Worm (Caenorhabditis elegans) whole organism, L1 larva: ENCODE results near the gene srv-13.

ENCODE experiments used
- C04F5.9 ChIP-seq: sonication (generic microtip); optimal IDR thresholded peaks from 2 replicates; lab custom pipeline; 2016; ENCODE audit warnings: missing genetic modification characterization, missing compliant biosample characterization
- C34B4.2 ChIP-seq: sonication (generic microtip); optimal IDR thresholded peaks from 2 replicates; lab custom pipeline; 2017; ENCODE audit warnings: mild to moderate bottlenecking, missing genetic modification characterization, missing compliant biosample characterization
- F16B12.6 ChIP-seq: fragments of 150-350 bp; optimal IDR thresholded peaks from 2 replicates; lab custom pipeline; 2014; ENCODE audit warnings: missing biosample characterization, missing genetic modification characterization
- Y116A8C.19 ChIP-seq: sonication (generic microtip); optimal IDR thresholded peaks from 2 replicates; lab custom pipeline; 2016; ENCODE audit warnings: missing compliant biosample characterization, missing genetic modification characterization, borderline replicate concordance
- aha-1 ChIP-seq: fragments of 150-350 bp; optimal IDR thresholded peaks from 2 replicates; lab custom pipeline; 2014; ENCODE audit warnings: missing biosample characterization, missing genetic modification characterization
- alr-1 ChIP-seq: fragments of 200-800 bp; sonication (Bioruptor generic); optimal IDR thresholded peaks from 2 replicates; lab custom pipeline; 2018; ENCODE audit warnings: borderline replicate concordance, mild to moderate bottlenecking, missing genetic modification characterization, missing compliant biosample characterization
- aly-2 ChIP-seq: fragments of 150-350 bp; optimal IDR thresholded peaks from 2 replicates; lab custom pipeline; 2014; ENCODE audit warnings: missing biosample characterization, missing genetic modification characterization
- ama-1 ChIP-seq: fragments of 150-350 bp; optimal IDR thresholded peaks from 2 replicates; lab custom pipeline; 2014
- ceh-63 ChIP-seq: fragments of 200-800 bp; sonication (Bioruptor generic); optimal IDR thresholded peaks from 2 replicates; lab custom pipeline; 2018; ENCODE audit warnings: mild to moderate bottlenecking, missing genetic modification characterization, missing compliant biosample characterization
- ceh-82 ChIP-seq, 3 experiments: fragments of 150-350 bp in 1 of 3; sonication (generic microtip) in 2 of 3; optimal IDR thresholded peaks; 2 replicates each; lab custom pipeline; 2014 to 2017; ENCODE audit warnings: missing biosample characterization in 3 of 3, missing genetic modification characterization in 3 of 3
- ceh-88 ChIP-seq: fragments of 200-800 bp; sonication (Bioruptor generic); IDR thresholded peaks from 2 replicates; pipeline ENCODE4 v1.3.6; 2022; ENCODE audit warnings: missing genetic modification characterization, missing compliant biosample characterization
- dpl-1 ChIP-seq, 3 experiments: fragments of 150-350 bp in 2 of 3; sonication (generic microtip) in 1 of 3; optimal IDR thresholded peaks; 2 replicates each; lab custom pipeline; 2014 to 2017; ENCODE audit warnings: missing biosample characterization in 3 of 3, missing genetic modification characterization in 3 of 3, missing genetic modification reagents in 3 of 3
- efl-1 ChIP-seq, 4 experiments: fragments of 150-350 bp; optimal IDR thresholded peaks in 3 of 4; peaks in 1 of 4; 1 replicate in 1 of 4; 2 replicates in 3 of 4; lab custom pipeline; 2014; ENCODE audit warnings: missing biosample characterization in 2 of 4, missing genetic modification characterization in 2 of 4, missing genetic modification reagents in 2 of 4
- efl-3 ChIP-seq: fragments of 200-800 bp; sonication (Bioruptor generic); optimal IDR thresholded peaks from 2 replicates; lab custom pipeline; 2018; ENCODE audit warnings: mild to moderate bottlenecking, missing genetic modification characterization, missing compliant biosample characterization
- egl-27 ChIP-seq, 2 experiments: fragments of 150-350 bp in 1 of 2; sonication (generic microtip); optimal IDR thresholded peaks; 3 replicates each; lab custom pipeline; 2017 to 2018; ENCODE audit warnings: missing biosample characterization in 2 of 2, missing genetic modification characterization in 2 of 2, missing genetic modification reagents in 2 of 2
- elt-3 ChIP-seq, 6 experiments: fragments of 150-350 bp in 1 of 6; sonication (generic microtip); optimal IDR thresholded peaks; 2 replicates each; lab custom pipeline; 2017 to 2018; ENCODE audit warnings: missing biosample characterization in 6 of 6, missing genetic modification characterization in 6 of 6, inconsistent platforms in 1 of 6
- ets-5 ChIP-seq: fragments of 200-800 bp; sonication (Bioruptor generic); IDR thresholded peaks from 2 replicates; pipeline ENCODE4 v1.3.6; 2022; ENCODE audit warnings: missing genetic modification characterization, missing compliant biosample characterization
- fkh-10 ChIP-seq: sonication (generic microtip); optimal IDR thresholded peaks from 2 replicates; lab custom pipeline; 2017; ENCODE audit warnings: missing biosample characterization, missing genetic modification reagents, missing genetic modification characterization
- fkh-8 ChIP-seq: sonication (generic microtip); optimal IDR thresholded peaks from 2 replicates; lab custom pipeline; 2016; ENCODE audit warnings: mild to moderate bottlenecking, missing genetic modification characterization, missing compliant biosample characterization
- fos-1 ChIP-seq: fragments of 150-350 bp; optimal IDR thresholded peaks from 2 replicates; lab custom pipeline; 2014; ENCODE audit warnings: missing biosample characterization, missing genetic modification characterization
- hpl-2 ChIP-seq: fragments of 150-350 bp; optimal IDR thresholded peaks from 2 replicates; lab custom pipeline; 2014; ENCODE audit warnings: missing biosample characterization, missing genetic modification reagents, missing genetic modification characterization
- irx-1 ChIP-seq: sonication (generic microtip); optimal IDR thresholded peaks from 2 replicates; lab custom pipeline; 2016; ENCODE audit warnings: missing genetic modification characterization, missing compliant biosample characterization
- isw-1 ChIP-seq: fragments of 200-800 bp; sonication (Bioruptor generic); IDR thresholded peaks from 2 replicates; pipeline ENCODE4 v1.3.6; 2022; ENCODE audit warnings: missing genetic modification characterization, missing compliant biosample characterization
- jun-1 ChIP-seq: fragments of 150-350 bp; optimal IDR thresholded peaks from 2 replicates; lab custom pipeline; 2014; ENCODE audit warnings: missing biosample characterization, missing genetic modification reagents, missing genetic modification characterization
- lin-13 ChIP-seq: fragments of 150-350 bp; optimal IDR thresholded peaks from 2 replicates; lab custom pipeline; 2014; ENCODE audit warnings: missing biosample characterization, missing genetic modification reagents, missing genetic modification characterization
- lir-3 ChIP-seq: sonication (generic microtip); optimal IDR thresholded peaks from 2 replicates; lab custom pipeline; 2016; ENCODE audit warnings: mild to moderate bottlenecking, missing genetic modification characterization, moderate library complexity, missing compliant biosample characterization; ENCODE audit not compliant: poor library complexity
- mab-9 ChIP-seq: fragments of 200-800 bp; sonication (Bioruptor generic); IDR thresholded peaks from 2 replicates; pipeline ENCODE4 v1.3.6; 2022; ENCODE audit warnings: missing genetic modification reagents, missing genetic modification characterization, missing compliant biosample characterization
- mef-2 ChIP-seq: fragments of 150-350 bp; optimal IDR thresholded peaks from 2 replicates; lab custom pipeline; 2014; ENCODE audit warnings: missing biosample characterization, missing genetic modification characterization
- mep-1 ChIP-seq: fragments of 150-350 bp; optimal IDR thresholded peaks from 2 replicates; lab custom pipeline; 2014; ENCODE audit warnings: missing biosample characterization, missing genetic modification characterization
- nhr-11 ChIP-seq: fragments of 150-350 bp; optimal IDR thresholded peaks from 2 replicates; lab custom pipeline; 2014; ENCODE audit warnings: missing biosample characterization, missing genetic modification characterization
- nhr-12 ChIP-seq: sonication (generic microtip); optimal IDR thresholded peaks from 2 replicates; lab custom pipeline; 2017; ENCODE audit warnings: missing biosample characterization, missing genetic modification characterization
- nhr-20 ChIP-seq: sonication (generic microtip); optimal IDR thresholded peaks from 2 replicates; lab custom pipeline; 2016; ENCODE audit warnings: mild to moderate bottlenecking, missing genetic modification characterization, missing compliant biosample characterization
- nhr-237 ChIP-seq: fragments of 150-350 bp; optimal IDR thresholded peaks from 2 replicates; lab custom pipeline; 2014; ENCODE audit warnings: missing biosample characterization, missing genetic modification characterization
- nhr-28 ChIP-seq: fragments of 150-350 bp; optimal IDR thresholded peaks from 2 replicates; lab custom pipeline; 2014; ENCODE audit warnings: missing biosample characterization, missing genetic modification characterization
- nhr-47 ChIP-seq: sonication (generic microtip); optimal IDR thresholded peaks from 2 replicates; lab custom pipeline; 2016; ENCODE audit warnings: mild to moderate bottlenecking, missing genetic modification characterization, moderate library complexity, missing compliant biosample characterization
- nhr-71 ChIP-seq: sonication (generic microtip); optimal IDR thresholded peaks from 2 replicates; lab custom pipeline; 2016; ENCODE audit warnings: mild to moderate bottlenecking, missing genetic modification characterization, moderate library complexity, missing compliant biosample characterization
- nhr-90 ChIP-seq: sonication (generic microtip); optimal IDR thresholded peaks from 2 replicates; lab custom pipeline; 2016; ENCODE audit warnings: mild to moderate bottlenecking, missing genetic modification characterization, missing compliant biosample characterization; ENCODE audit not compliant: poor library complexity
- pag-3 ChIP-seq: sonication (generic microtip); optimal IDR thresholded peaks from 2 replicates; lab custom pipeline; 2017; ENCODE audit warnings: missing genetic modification characterization, mild to moderate bottlenecking, missing compliant biosample characterization, antibody characterized with exemption, borderline replicate concordance; ENCODE audit not compliant: insufficient read depth
- pax-3 ChIP-seq: fragments of 200-800 bp; sonication (Bioruptor generic); optimal IDR thresholded peaks from 2 replicates; lab custom pipeline; 2018; ENCODE audit warnings: mild to moderate bottlenecking, missing genetic modification characterization, moderate library complexity, missing compliant biosample characterization
- pqm-1 ChIP-seq: sonication (generic microtip); optimal IDR thresholded peaks from 3 replicates; lab custom pipeline; 2017; ENCODE audit warnings: missing biosample characterization, missing genetic modification characterization
- rnt-1 ChIP-seq: sonication (generic microtip); optimal IDR thresholded peaks from 2 replicates; lab custom pipeline; 2016; ENCODE audit warnings: mild to moderate bottlenecking, missing genetic modification characterization, moderate library complexity, missing compliant biosample characterization
- skn-1 ChIP-seq: fragments of 150-350 bp; optimal IDR thresholded peaks from 2 replicates; lab custom pipeline; 2014; ENCODE audit warnings: missing biosample characterization, missing genetic modification characterization
- snpc-4 ChIP-seq: fragments of 150-350 bp; optimal IDR thresholded peaks from 2 replicates; lab custom pipeline; 2014; ENCODE audit warnings: missing biosample characterization, missing genetic modification characterization
- sox-4 ChIP-seq: sonication (generic microtip); optimal IDR thresholded peaks from 2 replicates; lab custom pipeline; 2016; ENCODE audit warnings: missing genetic modification characterization, missing compliant biosample characterization
- sup-37 ChIP-seq: fragments of 200-800 bp; sonication (Bioruptor generic); optimal IDR thresholded peaks from 2 replicates; lab custom pipeline; 2018; ENCODE audit warnings: mild to moderate bottlenecking, missing genetic modification characterization, missing compliant biosample characterization
- tlp-1 ChIP-seq: fragments of 150-350 bp; optimal IDR thresholded peaks from 2 replicates; lab custom pipeline; 2014; ENCODE audit warnings: missing biosample characterization, missing genetic modification characterization
- unc-62 ChIP-seq: fragments of 150-350 bp; optimal IDR thresholded peaks from 2 replicates; lab custom pipeline; 2014; ENCODE audit warnings: missing biosample characterization, missing genetic modification reagents, missing genetic modification characterization
- unc-98 ChIP-seq: fragments of 200-800 bp; sonication (Bioruptor generic); IDR thresholded peaks from 2 replicates; pipeline ENCODE4 v1.3.6; 2022; ENCODE audit warnings: missing genetic modification characterization, missing compliant biosample characterization
- zip-4 ChIP-seq: fragments of 200-800 bp; sonication (Bioruptor generic); optimal IDR thresholded peaks from 2 replicates; lab custom pipeline; 2018; ENCODE audit warnings: mild to moderate bottlenecking, missing genetic modification characterization, moderate library complexity, missing compliant biosample characterization
- ztf-11 ChIP-seq, 2 experiments: sonication (generic microtip); optimal IDR thresholded peaks; 2 replicates each; lab custom pipeline; 2016 to 2017; ENCODE audit warnings: missing genetic modification characterization in 2 of 2, missing biosample characterization in 1 of 2, missing compliant biosample characterization in 1 of 2

The srv-13 gene

DNA sequence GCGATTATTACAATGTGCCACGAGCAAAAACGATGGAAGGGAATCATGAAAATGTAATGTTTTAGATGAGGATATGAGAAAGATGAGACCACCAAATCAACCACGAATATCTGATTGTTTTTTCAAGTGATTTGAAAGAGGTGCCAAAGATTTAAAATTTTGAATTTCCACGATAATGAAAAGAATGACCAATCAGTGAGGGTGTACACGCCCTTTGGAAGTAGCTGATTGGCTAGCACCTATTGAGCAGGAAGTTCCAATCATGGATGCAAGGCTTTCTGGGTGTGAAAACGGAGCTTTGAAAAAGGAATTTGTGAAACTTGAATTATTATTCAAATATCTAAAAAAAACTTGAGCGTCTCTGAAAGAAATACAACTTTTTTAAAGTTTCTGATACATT is 13.4 kb upstream of the srv-13 start:
- no peak for TF ChIP-seq mab-9 (GFP tag; lab: Robert Waterston, UW)
- TF ChIP-seq sox-4 (tag; lab: Kevin White, UChicago) = no peak
- TF ChIP-seq mef-2 (tag; lab: Kevin White, UChicago) = no peak
- no peak for TF ChIP-seq fkh-8 (tag; lab: Kevin White, UChicago)
- TF ChIP-seq rnt-1 (tag; lab: Kevin White, UChicago) = no peak
- TF ChIP-seq lir-3 (tag; lab: Kevin White, UChicago) = no peak
- no peak for TF ChIP-seq sup-37 (GFP tag; lab: Kevin White, UChicago)
- no peak for TF ChIP-seq lin-13
- no peak for TF ChIP-seq ceh-88 (GFP tag; lab: Robert Waterston, UW)
- no peak for TF ChIP-seq unc-62 (GFP tag; lab: Kevin White, UChicago)
- TF ChIP-seq irx-1 = no peak
- TF ChIP-seq nhr-11 (tag; lab: Kevin White, UChicago) = no peak
- no peak for TF ChIP-seq nhr-237 (tag; lab: Kevin White, UChicago)

ce11 chrIV:6393329-6393728 is 11.6 kb upstream of the srv-13 start:
- no peak for TF ChIP-seq C34B4.2 (tag; lab: Kevin White, UChicago)
- no peak for TF ChIP-seq egl-27 (tag; optimal IDR thresholded peaks at IDR 0.05; lab: Kevin White, UChicago)
- no peak for TF ChIP-seq jun-1 (tag; lab: Kevin White, UChicago)
- TF ChIP-seq nhr-20 (tag; lab: Kevin White, UChicago) = peak; percentile 42
- no peak for TF ChIP-seq elt-3 (tag; optimal IDR thresholded peaks at IDR 0.05; lab: Kevin White, UChicago)
- no peak for TF ChIP-seq snpc-4 (tag; lab: Kevin White, UChicago)
- TF ChIP-seq ceh-88 (GFP tag; lab: Robert Waterston, UW) = no peak
- TF ChIP-seq skn-1 (tag; lab: Kevin White, UChicago) = peak; percentile 42
- no peak for TF ChIP-seq aha-1 (tag; lab: Kevin White, UChicago)
- TF ChIP-seq C04F5.9 = no peak
- no peak for TF ChIP-seq nhr-28
- no peak for TF ChIP-seq unc-62 (GFP tag; lab: Kevin White, UChicago)
- no peak for TF ChIP-seq pag-3 (tag; lab: Kevin White, UChicago)
- TF ChIP-seq zip-4 (GFP tag; lab: Kevin White, UChicago) = no peak
- TF ChIP-seq tlp-1 (tag; lab: Kevin White, UChicago) = no peak
- peak; percentile 33 for TF ChIP-seq fkh-8 (tag; lab: Kevin White, UChicago)
- no peak for TF ChIP-seq nhr-12 (tag; lab: Kevin White, UChicago)
- TF ChIP-seq aly-2 (tag; lab: Kevin White, UChicago) = no peak
- peak; percentile 61 for TF ChIP-seq rnt-1 (tag; lab: Kevin White, UChicago)
- no peak for TF ChIP-seq Y116A8C.19
- no peak for TF ChIP-seq nhr-237 (tag; lab: Kevin White, UChicago)
- peak; percentile 48 for TF ChIP-seq fkh-10
- TF ChIP-seq irx-1 = no peak
- TF ChIP-seq dpl-1 (GFP tag; optimal IDR thresholded peaks at IDR 0.05; lab: Kevin White, UChicago) = peak in 2 of 3 experiments; percentile 14 to 26
- TF ChIP-seq sox-4 (tag; lab: Kevin White, UChicago) = no peak
- TF ChIP-seq efl-3 (GFP tag; lab: Kevin White, UChicago) = no peak
- TF ChIP-seq fos-1 (tag; lab: Kevin White, UChicago) = peak; percentile 62
- no peak for TF ChIP-seq ceh-82 (tag; optimal IDR thresholded peaks at IDR 0.05; lab: Kevin White, UChicago)
- TF ChIP-seq ceh-63 = no peak
- TF ChIP-seq pax-3 (tag; lab: Kevin White, UChicago) = no peak
- no peak for TF ChIP-seq F16B12.6 (tag; lab: Kevin White, UChicago)
- no peak for TF ChIP-seq ama-1 (lab: Kevin White, UChicago)
- peak; percentile 83 for TF ChIP-seq nhr-71 (tag; lab: Kevin White, UChicago)
- no peak for TF ChIP-seq isw-1 (GFP tag; lab: Robert Waterston, UW)
- TF ChIP-seq ztf-11 (tag; optimal IDR thresholded peaks at IDR 0.05; lab: Kevin White, UChicago) = no peak
- peak; percentile 51 for TF ChIP-seq nhr-47 (tag; lab: Kevin White, UChicago)
- TF ChIP-seq ets-5 = no peak
- TF ChIP-seq alr-1 (tag; lab: Kevin White, UChicago) = no peak
- TF ChIP-seq unc-98 (GFP tag; lab: Robert Waterston, UW) = no peak
- TF ChIP-seq nhr-90 (tag; lab: Kevin White, UChicago) = no peak
- TF ChIP-seq mep-1 (tag; lab: Kevin White, UChicago) = peak; percentile 48
- no peak for TF ChIP-seq hpl-2 (GFP tag; lab: Kevin White, UChicago)
- TF ChIP-seq efl-1 (optimal IDR thresholded peaks at IDR 0.05; lab: Kevin White, UChicago) = peak; percentile 44 to 49
- peak; percentile 13 to 20 for TF ChIP-seq efl-1 (GFP tag; optimal IDR thresholded peaks at IDR 0.05 in 1 of 2; lab: Kevin White, UChicago)
- TF ChIP-seq pqm-1 (tag; lab: Kevin White, UChicago) = no peak
